Fruit fly (Drosophila melanogaster) Kc167 (cell line): Measurements from ENCODE around the gene Vlet.

Experiments
- Myc ChIP-seq: fragments of >200 bp; optimal IDR thresholded peaks from 2 replicates; lab custom pipeline; 2017; ENCODE audit warnings: missing external identifiers
- Sin3A ChIP-seq: fragments of >200 bp; optimal IDR thresholded peaks from 2 replicates; lab custom pipeline; 2018; ENCODE audit warnings: missing external identifiers
- h ChIP-seq: fragments of >200 bp; optimal IDR thresholded peaks from 3 replicates; lab custom pipeline; 2018; ENCODE audit warnings: missing external identifiers
- insv ChIP-seq: fragments of >200 bp; optimal IDR thresholded peaks from 3 replicates; lab custom pipeline; 2018; ENCODE audit warnings: missing external identifiers
- psq ChIP-seq: fragments of >200 bp; optimal IDR thresholded peaks from 2 replicates; lab custom pipeline; 2017; ENCODE audit warnings: missing external identifiers
- ttk ChIP-seq: sonication (Bioruptor generic); optimal IDR thresholded peaks from 2 replicates; lab custom pipeline; 2017; ENCODE audit warnings: missing external identifiers

Vlet gene

dm6 chrX:11681558-11682551, 3.5 kb upstream of the Vlet start:
- TF ChIP-seq Myc (lab: Kevin White, UChicago) = no peak
- no peak for TF ChIP-seq ttk (lab: Kevin White, UChicago)
- no peak for TF ChIP-seq insv (lab: Kevin White, UChicago)
- no peak for TF ChIP-seq Sin3A (lab: Kevin White, UChicago)
- no peak for TF ChIP-seq psq
- no peak for TF ChIP-seq h (lab: Kevin White, UChicago)

dm6 chrX:11680405-11680804, 2.0 kb upstream of the Vlet start:
- TF ChIP-seq ttk (lab: Kevin White, UChicago) (no peak), psq (no peak), h (lab: Kevin White, UChicago) (no peak), Sin3A (lab: Kevin White, UChicago) (no peak), Myc (lab: Kevin White, UChicago) (no peak), insv (lab: Kevin White, UChicago) (no peak)

dm6 chrX:11679461-11679860, 1.1 kb upstream of the Vlet start:
- no peak for TF ChIP-seq Myc (lab: Kevin White, UChicago)
- TF ChIP-seq psq = no peak
- no peak for TF ChIP-seq h (lab: Kevin White, UChicago)
- TF ChIP-seq ttk (lab: Kevin White, UChicago) = no peak
- TF ChIP-seq insv (lab: Kevin White, UChicago) = no peak
- no peak for TF ChIP-seq Sin3A (lab: Kevin White, UChicago)

- no peak for TF ChIP-seq ttk (lab: Kevin White, UChicago)
- no peak for TF ChIP-seq insv (lab: Kevin White, UChicago)
- no peak for TF ChIP-seq Sin3A (lab: Kevin White, UChicago)
- TF ChIP-seq psq = no peak
- no peak for TF ChIP-seq h (lab: Kevin White, UChicago)
- no peak for TF ChIP-seq Myc (lab: Kevin White, UChicago)
Observed at dm6 chrX:11664058-11664457, 14.3 kb downstream of the Vlet start.

dm6 chrX:11660476-11660875, 17.9 kb downstream of the Vlet start:
- TF ChIP-seq insv (lab: Kevin White, UChicago) = no peak

dm6 chrX:11659634-11660033, 18.8 kb downstream of the Vlet start:
- TF ChIP-seq insv (lab: Kevin White, UChicago) (no peak), h (lab: Kevin White, UChicago) (no peak)

- no peak for TF ChIP-seq insv (lab: Kevin White, UChicago)
- no peak for TF ChIP-seq h (lab: Kevin White, UChicago)
- no peak for TF ChIP-seq ttk (lab: Kevin White, UChicago)
- no peak for TF ChIP-seq Myc (lab: Kevin White, UChicago)
Observed at dm6 chrX:11659080-11659479, 19.3 kb downstream of the Vlet start.

dm6 chrX:11658181-11658842, 20.1 kb downstream of the Vlet start:
- TF ChIP-seq ttk (lab: Kevin White, UChicago) (no peak), h (lab: Kevin White, UChicago) (no peak), Sin3A (lab: Kevin White, UChicago) (no peak), Myc (lab: Kevin White, UChicago) (no peak), insv (lab: Kevin White, UChicago) (no peak), psq (no peak)

- no peak for TF ChIP-seq Sin3A (lab: Kevin White, UChicago)
- no peak for TF ChIP-seq h (lab: Kevin White, UChicago)
- TF ChIP-seq insv (lab: Kevin White, UChicago) = no peak
- no peak for TF ChIP-seq ttk (lab: Kevin White, UChicago)
- no peak for TF ChIP-seq psq
- no peak for TF ChIP-seq Myc (lab: Kevin White, UChicago)
Observed at dm6 chrX:11657140-11657539, 21.2 kb downstream of the Vlet start.

dm6 chrX:11652991-11653390, 25.4 kb downstream of the Vlet start:
- TF ChIP-seq psq (no peak), ttk (lab: Kevin White, UChicago) (no peak), Sin3A (lab: Kevin White, UChicago) (no peak), h (lab: Kevin White, UChicago) (no peak), Myc (lab: Kevin White, UChicago) (no peak), insv (lab: Kevin White, UChicago) (no peak)

- TF ChIP-seq insv (lab: Kevin White, UChicago) (no peak), Myc (lab: Kevin White, UChicago) (no peak), ttk (lab: Kevin White, UChicago) (no peak), Sin3A (lab: Kevin White, UChicago) (no peak), psq (no peak), h (lab: Kevin White, UChicago) (no peak)
Observed at dm6 chrX:11651420-11651819, 27.0 kb downstream of the Vlet start.
